Worm (Caenorhabditis elegans) whole organism, L1 larva: ENCODE results near the gene T04G9.7.

Source experiments
- aha-1 ChIP-seq: fragments of 150-350 bp; optimal IDR thresholded peaks from 2 replicates; lab custom pipeline; 2014; ENCODE audit warnings: missing biosample characterization, missing genetic modification characterization
- ceh-8 ChIP-seq: fragments of 200-800 bp; sonication (Bioruptor generic); optimal IDR thresholded peaks from 2 replicates; lab custom pipeline; 2018; ENCODE audit warnings: mild to moderate bottlenecking, missing genetic modification characterization, moderate library complexity, missing compliant biosample characterization
- ceh-82 ChIP-seq, 3 experiments: fragments of 150-350 bp in 1 of 3; sonication (generic microtip) in 2 of 3; optimal IDR thresholded peaks; 2 replicates each; lab custom pipeline; 2014 to 2017; ENCODE audit warnings: missing biosample characterization in 3 of 3, missing genetic modification characterization in 3 of 3
- ces-1 ChIP-seq: fragments of 150-350 bp; optimal IDR thresholded peaks from 2 replicates; lab custom pipeline; 2014; ENCODE audit warnings: missing biosample characterization, missing genetic modification reagents, missing genetic modification characterization
- dpl-1 ChIP-seq, 3 experiments: fragments of 150-350 bp in 2 of 3; sonication (generic microtip) in 1 of 3; optimal IDR thresholded peaks; 2 replicates each; lab custom pipeline; 2014 to 2017; ENCODE audit warnings: missing biosample characterization in 3 of 3, missing genetic modification characterization in 3 of 3, missing genetic modification reagents in 3 of 3
- dsc-1 ChIP-seq: sonication (generic microtip); optimal IDR thresholded peaks from 2 replicates; lab custom pipeline; 2016; ENCODE audit warnings: mild to moderate bottlenecking, missing genetic modification characterization, missing compliant biosample characterization
- efl-3 ChIP-seq: fragments of 200-800 bp; sonication (Bioruptor generic); optimal IDR thresholded peaks from 2 replicates; lab custom pipeline; 2018; ENCODE audit warnings: mild to moderate bottlenecking, missing genetic modification characterization, missing compliant biosample characterization
- egl-13 ChIP-seq: sonication (generic microtip); optimal IDR thresholded peaks from 2 replicates; lab custom pipeline; 2016; ENCODE audit warnings: missing genotype, missing genetic modification reagents, missing genetic modification characterization, missing compliant biosample characterization
- egl-27 ChIP-seq, 2 experiments: fragments of 150-350 bp in 1 of 2; sonication (generic microtip); optimal IDR thresholded peaks; 3 replicates each; lab custom pipeline; 2017 to 2018; ENCODE audit warnings: missing biosample characterization in 2 of 2, missing genetic modification characterization in 2 of 2, missing genetic modification reagents in 2 of 2
- elt-2 ChIP-seq: sonication (generic microtip); optimal IDR thresholded peaks from 2 replicates; lab custom pipeline; 2016; ENCODE audit warnings: missing genetic modification characterization, mild to moderate bottlenecking, inconsistent platforms, missing compliant biosample characterization, missing genetic modification reagents
- fos-1 ChIP-seq: fragments of 150-350 bp; optimal IDR thresholded peaks from 2 replicates; lab custom pipeline; 2014; ENCODE audit warnings: missing biosample characterization, missing genetic modification characterization
- grh-1 ChIP-seq: fragments of 200-800 bp; sonication (Bioruptor generic); IDR thresholded peaks from 2 replicates; pipeline ENCODE4 v1.3.6; 2022; ENCODE audit warnings: missing genetic modification reagents, missing genetic modification characterization, missing compliant biosample characterization
- hlh-17 ChIP-seq: fragments of 200-800 bp; sonication (Bioruptor generic); optimal IDR thresholded peaks from 2 replicates; lab custom pipeline; 2018; ENCODE audit warnings: missing genetic modification characterization, mild to moderate bottlenecking, missing compliant biosample characterization, moderate library complexity, borderline replicate concordance
- lin-13 ChIP-seq: fragments of 150-350 bp; optimal IDR thresholded peaks from 2 replicates; lab custom pipeline; 2014; ENCODE audit warnings: missing biosample characterization, missing genetic modification reagents, missing genetic modification characterization
- lin-14 ChIP-seq: fragments of 200-800 bp; sonication (Bioruptor generic); optimal IDR thresholded peaks from 2 replicates; lab custom pipeline; 2018; ENCODE audit warnings: mild to moderate bottlenecking, missing genetic modification characterization, moderate library complexity, missing compliant biosample characterization
- lin-39 ChIP-seq: fragments of 150-350 bp; optimal IDR thresholded peaks from 2 replicates; lab custom pipeline; 2014; ENCODE audit warnings: missing biosample characterization, missing genetic modification reagents, missing genetic modification characterization
- lir-3 ChIP-seq: sonication (generic microtip); optimal IDR thresholded peaks from 2 replicates; lab custom pipeline; 2016; ENCODE audit warnings: mild to moderate bottlenecking, missing genetic modification characterization, moderate library complexity, missing compliant biosample characterization; ENCODE audit not compliant: poor library complexity
- lsy-2 ChIP-seq, 2 experiments: fragments of 150-350 bp; optimal IDR thresholded peaks; 2 replicates each; lab custom pipeline; 2014; ENCODE audit warnings: missing biosample characterization in 2 of 2, missing genetic modification characterization in 2 of 2
- mef-2 ChIP-seq: fragments of 150-350 bp; optimal IDR thresholded peaks from 2 replicates; lab custom pipeline; 2014; ENCODE audit warnings: missing biosample characterization, missing genetic modification characterization
- mep-1 ChIP-seq: fragments of 150-350 bp; optimal IDR thresholded peaks from 2 replicates; lab custom pipeline; 2014; ENCODE audit warnings: missing biosample characterization, missing genetic modification characterization
- nhr-12 ChIP-seq: sonication (generic microtip); optimal IDR thresholded peaks from 2 replicates; lab custom pipeline; 2017; ENCODE audit warnings: missing biosample characterization, missing genetic modification characterization
- nhr-20 ChIP-seq: sonication (generic microtip); optimal IDR thresholded peaks from 2 replicates; lab custom pipeline; 2016; ENCODE audit warnings: mild to moderate bottlenecking, missing genetic modification characterization, missing compliant biosample characterization
- nhr-237 ChIP-seq: fragments of 150-350 bp; optimal IDR thresholded peaks from 2 replicates; lab custom pipeline; 2014; ENCODE audit warnings: missing biosample characterization, missing genetic modification characterization
- nhr-28 ChIP-seq: fragments of 150-350 bp; optimal IDR thresholded peaks from 2 replicates; lab custom pipeline; 2014; ENCODE audit warnings: missing biosample characterization, missing genetic modification characterization
- nhr-71 ChIP-seq: sonication (generic microtip); optimal IDR thresholded peaks from 2 replicates; lab custom pipeline; 2016; ENCODE audit warnings: mild to moderate bottlenecking, missing genetic modification characterization, moderate library complexity, missing compliant biosample characterization
- nhr-84 ChIP-seq: sonication (generic microtip); optimal IDR thresholded peaks from 2 replicates; lab custom pipeline; 2017; ENCODE audit warnings: missing biosample characterization, missing genetic modification characterization
- nhr-85 ChIP-seq: sonication (generic microtip); peaks from one replicate; lab custom pipeline; 2016; ENCODE audit warnings: missing genetic modification characterization, inconsistent platforms, missing compliant biosample characterization
- pag-3 ChIP-seq: sonication (generic microtip); optimal IDR thresholded peaks from 2 replicates; lab custom pipeline; 2017; ENCODE audit warnings: missing genetic modification characterization, mild to moderate bottlenecking, missing compliant biosample characterization, antibody characterized with exemption, borderline replicate concordance; ENCODE audit not compliant: insufficient read depth
- pqm-1 ChIP-seq: sonication (generic microtip); optimal IDR thresholded peaks from 3 replicates; lab custom pipeline; 2017; ENCODE audit warnings: missing biosample characterization, missing genetic modification characterization
- skn-1 ChIP-seq: fragments of 150-350 bp; optimal IDR thresholded peaks from 2 replicates; lab custom pipeline; 2014; ENCODE audit warnings: missing biosample characterization, missing genetic modification characterization
- sptf-1 ChIP-seq: fragments of 150-350 bp; optimal IDR thresholded peaks from 2 replicates; lab custom pipeline; 2014; ENCODE audit warnings: missing biosample characterization, missing genetic modification characterization
- sup-37 ChIP-seq: fragments of 200-800 bp; sonication (Bioruptor generic); optimal IDR thresholded peaks from 2 replicates; lab custom pipeline; 2018; ENCODE audit warnings: mild to moderate bottlenecking, missing genetic modification characterization, missing compliant biosample characterization
- tbx-2 ChIP-seq: sonication (generic microtip); optimal IDR thresholded peaks from 2 replicates; lab custom pipeline; 2016; ENCODE audit warnings: missing genetic modification characterization, missing compliant biosample characterization
- tlp-1 ChIP-seq: fragments of 150-350 bp; optimal IDR thresholded peaks from 2 replicates; lab custom pipeline; 2014; ENCODE audit warnings: missing biosample characterization, missing genetic modification characterization
- unc-130 ChIP-seq: fragments of 150-350 bp; optimal IDR thresholded peaks from 2 replicates; lab custom pipeline; 2017; ENCODE audit warnings: missing biosample characterization, missing genetic modification characterization, inconsistent platforms
- unc-30 ChIP-seq: sonication (generic microtip); optimal IDR thresholded peaks from 2 replicates; lab custom pipeline; 2017; ENCODE audit warnings: missing biosample characterization, missing genetic modification characterization
- unc-62 ChIP-seq: fragments of 150-350 bp; optimal IDR thresholded peaks from 2 replicates; lab custom pipeline; 2014; ENCODE audit warnings: missing biosample characterization, missing genetic modification reagents, missing genetic modification characterization
- xbp-1 ChIP-seq: sonication (generic microtip); optimal IDR thresholded peaks from 2 replicates; lab custom pipeline; 2016; ENCODE audit warnings: missing genetic modification characterization, missing compliant biosample characterization
- zag-1 ChIP-seq: fragments of 150-350 bp; optimal IDR thresholded peaks from 2 replicates; lab custom pipeline; 2014; ENCODE audit warnings: missing biosample characterization, missing genetic modification characterization
- zip-4 ChIP-seq: fragments of 200-800 bp; sonication (Bioruptor generic); optimal IDR thresholded peaks from 2 replicates; lab custom pipeline; 2018; ENCODE audit warnings: mild to moderate bottlenecking, missing genetic modification characterization, moderate library complexity, missing compliant biosample characterization
- ztf-11 ChIP-seq, 2 experiments: sonication (generic microtip); optimal IDR thresholded peaks; 2 replicates each; lab custom pipeline; 2016 to 2017; ENCODE audit warnings: missing genetic modification characterization in 2 of 2, missing biosample characterization in 1 of 2, missing compliant biosample characterization in 1 of 2
- ztf-4 ChIP-seq: fragments of 150-350 bp; optimal IDR thresholded peaks from 2 replicates; lab custom pipeline; 2014; ENCODE audit warnings: missing biosample characterization, missing genetic modification characterization

The T04G9.7 gene

ce11 chrX:768061-768646, 2.5 kb upstream of the T04G9.7 start, which contains the start of the genes trap-2 and ile-2 (continued):
- TF ChIP-seq sptf-1 (no peak), nhr-20 (tag; lab: Kevin White, UChicago) (peak; percentile 92), ceh-82 (tag; optimal IDR thresholded peaks at IDR 0.05; lab: Kevin White, UChicago) (peak; percentile 84 to 96 (median 84)), nhr-71 (peak; percentile 95), nhr-237 (tag; lab: Kevin White, UChicago) (peak; percentile 70), ceh-8 (GFP tag; lab: Kevin White, UChicago) (peak; percentile 34), egl-13 (tag; lab: Kevin White, UChicago) (peak; percentile 80), dsc-1 (tag; lab: Kevin White, UChicago) (peak; percentile 55), egl-27 (tag; optimal IDR thresholded peaks at IDR 0.05; lab: Kevin White, UChicago) (peak in 1 of 2 experiments; percentile 29), tlp-1 (tag; lab: Kevin White, UChicago) (no peak), ztf-4 (tag; lab: Kevin White, UChicago) (peak; percentile 70), zag-1 (tag; lab: Kevin White, UChicago) (no peak), efl-3 (GFP tag; lab: Kevin White, UChicago) (no peak), zip-4 (GFP tag; lab: Kevin White, UChicago) (peak; percentile 14), ztf-11 (tag; optimal IDR thresholded peaks at IDR 0.05; lab: Kevin White, UChicago) (peak in 1 of 2 experiments; percentile 40), mep-1 (tag; lab: Kevin White, UChicago) (peak; percentile 87), sup-37 (GFP tag; lab: Kevin White, UChicago) (peak; percentile 51), lin-13 (GFP tag; lab: Kevin White, UChicago) (peak; percentile 85), nhr-85 (peak; percentile 93), lir-3 (tag; lab: Kevin White, UChicago) (peak; percentile 60), lsy-2 (tag; optimal IDR thresholded peaks at IDR 0.05; lab: Kevin White, UChicago) (peak; percentile 97 to 98), dpl-1 (GFP tag; optimal IDR thresholded peaks at IDR 0.05; lab: Kevin White, UChicago) (peak; percentile 65 to 69 (median 68)), mef-2 (tag; lab: Kevin White, UChicago) (no peak), elt-2 (tag; lab: Kevin White, UChicago) (peak; percentile 56), hlh-17 (GFP tag; lab: Kevin White, UChicago) (no peak), skn-1 (tag; lab: Kevin White, UChicago) (peak; percentile 99), nhr-12 (tag; lab: Kevin White, UChicago) (no peak), grh-1 (peak; percentile 71), fos-1 (tag; lab: Kevin White, UChicago) (peak; percentile 65), nhr-84 (tag; lab: Kevin White, UChicago) (no peak), ces-1 (no peak), tbx-2 (peak; percentile 88), pqm-1 (tag; lab: Kevin White, UChicago) (no peak), lin-39 (peak; percentile 64), unc-30 (tag; lab: Kevin White, UChicago) (no peak), aha-1 (tag; lab: Kevin White, UChicago) (no peak), nhr-28 (tag; lab: Kevin White, UChicago) (no peak), xbp-1 (peak; percentile 91), pag-3 (tag; lab: Kevin White, UChicago) (no peak), lin-14 (GFP tag; lab: Kevin White, UChicago) (peak; percentile 98), unc-62 (GFP tag; lab: Kevin White, UChicago) (no peak), unc-130 (tag; lab: Kevin White, UChicago) (peak; percentile 88)
